Fruit fly (Drosophila melanogaster): ENCODE results near the gene swa.

Gene swa

DNA sequence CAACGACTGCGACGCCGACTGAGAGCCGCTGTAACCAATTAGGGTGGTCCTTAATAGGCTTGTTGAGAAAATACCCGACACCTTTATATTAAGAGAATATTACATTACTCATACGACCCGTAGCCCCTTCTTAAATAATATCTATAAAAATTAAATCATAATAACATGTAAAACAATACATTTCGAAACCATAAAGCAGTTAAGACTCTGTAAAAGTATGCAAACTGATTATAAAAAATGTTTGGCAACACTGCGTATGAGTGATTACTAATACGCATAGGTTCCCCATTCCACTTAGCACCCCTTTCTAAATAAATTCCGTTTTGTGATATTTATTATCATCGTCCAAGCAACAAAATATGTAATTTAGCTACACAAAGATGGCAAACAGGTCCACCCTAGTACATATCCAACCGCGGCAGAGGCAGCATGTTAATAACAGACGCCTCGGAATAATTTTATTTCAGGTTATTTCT lies 24.9 kb downstream of the swa start (continued):
- peak; percentile 85 for TF ChIP-seq Sox102F (GFP tag; optimal IDR thresholded peaks at IDR 0.05)
- TF ChIP-seq CG11294 (GFP tag; IDR thresholded peaks at IDR 0.05): peak; percentile 60
- TF ChIP-seq CG7368 (GFP tag; optimal IDR thresholded peaks at IDR 0.05): peak; percentile 73
- peak; percentile 84 for TF ChIP-seq CG3032 (tag; optimal IDR thresholded peaks at IDR 0.05)
- peak; percentile 90 for TF ChIP-seq CG34406 (GFP tag; optimal IDR thresholded peaks at IDR 0.05)
- peak; percentile 81 for TF ChIP-seq net (GFP tag; optimal IDR thresholded peaks at IDR 0.05)
- TF ChIP-seq Ets96B (tag; optimal IDR thresholded peaks at IDR 0.05): peak; percentile 82
- peak; percentile 73 for TF ChIP-seq Hr4 (GFP tag; optimal IDR thresholded peaks at IDR 0.05)
- TF ChIP-seq CG3919 (GFP tag; optimal IDR thresholded peaks at IDR 0.05): peak; percentile 85
- peak; percentile 87 for TF ChIP-seq CG8119 (GFP tag; IDR thresholded peaks at IDR 0.05)
- TF ChIP-seq CG11762 (GFP tag; optimal IDR thresholded peaks at IDR 0.05; ENCODE audit: insufficient read depth): peak; percentile 74
- peak; percentile 85 for TF ChIP-seq acj6 (GFP tag; optimal IDR thresholded peaks at IDR 0.05)
- TF ChIP-seq CG8319 (GFP tag; optimal IDR thresholded peaks at IDR 0.05): peak; percentile 68
- TF ChIP-seq vri (GFP tag; optimal IDR thresholded peaks at IDR 0.05): peak; percentile 51
- peak; percentile 66 to 86 for TF ChIP-seq salr (GFP tag; optimal IDR thresholded peaks at IDR 0.05)
- TF ChIP-seq dac (GFP tag; optimal IDR thresholded peaks at IDR 0.05): peak; percentile 89
- peak; percentile 82 for TF ChIP-seq CG6854 (GFP tag; optimal IDR thresholded peaks at IDR 0.05)
- peak; percentile 73 for TF ChIP-seq Hr39 (GFP tag; optimal IDR thresholded peaks at IDR 0.05)
- peak; percentile 79 for TF ChIP-seq dsx (GFP tag; optimal IDR thresholded peaks at IDR 0.05; ENCODE audit: poor library complexity, severe bottlenecking)
- TF ChIP-seq ss (GFP tag; optimal IDR thresholded peaks at IDR 0.05): peak; percentile 81 to 90

DNA sequence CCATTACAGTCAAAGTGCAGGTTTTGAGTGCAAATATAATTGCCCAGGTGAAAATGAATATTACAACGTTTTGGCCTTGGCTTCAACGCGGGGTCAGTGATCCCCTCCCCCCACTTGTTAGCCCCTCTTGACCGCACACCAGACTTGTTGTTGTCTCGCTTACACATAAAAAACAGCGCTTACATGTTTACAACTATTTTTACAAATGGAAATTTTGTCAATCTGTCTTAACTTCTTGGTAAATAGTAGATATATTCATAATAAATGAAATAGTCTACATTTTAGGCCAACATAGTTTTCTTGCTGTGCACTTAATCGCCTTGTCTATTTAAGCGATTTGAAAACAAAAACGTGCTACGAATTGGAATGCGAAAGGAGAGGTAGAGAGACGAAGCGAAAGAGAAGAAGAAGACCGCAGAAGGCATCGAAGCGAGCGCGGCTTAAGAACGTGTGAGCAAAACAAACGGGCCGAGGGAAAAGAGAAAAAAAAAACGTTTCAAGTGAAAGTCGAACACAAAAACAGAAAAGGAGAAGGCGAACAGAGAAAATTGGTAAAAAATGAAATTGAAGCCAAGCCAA lies 25.4 kb downstream of the swa start:
- TF ChIP-seq cyc (GFP tag; optimal IDR thresholded peaks at IDR 0.05) (no peak), Lpt (GFP tag; optimal IDR thresholded peaks at IDR 0.05) (peak; percentile 63), net (GFP tag; optimal IDR thresholded peaks at IDR 0.05) (peak; percentile 19), salr (GFP tag; optimal IDR thresholded peaks at IDR 0.05) (peak in 1 of 2 experiments; percentile 76), CG6276 (GFP tag; optimal IDR thresholded peaks at IDR 0.05) (peak; percentile 3), CG6854 (GFP tag; optimal IDR thresholded peaks at IDR 0.05) (no peak), fd85E (GFP tag; optimal IDR thresholded peaks at IDR 0.05) (no peak), Gug (GFP tag; IDR thresholded peaks at IDR 0.05) (peak; percentile 73), CG31627 (GFP tag; optimal IDR thresholded peaks at IDR 0.05) (no peak), Hr4 (GFP tag; optimal IDR thresholded peaks at IDR 0.05) (peak; percentile 66), Hr38 (GFP tag; optimal IDR thresholded peaks at IDR 0.05) (no peak), CG8632 (GFP tag; optimal IDR thresholded peaks at IDR 0.05) (peak; percentile 14), Hr39 (GFP tag; optimal IDR thresholded peaks at IDR 0.05) (no peak), Sox15 (GFP tag; optimal IDR thresholded peaks at IDR 0.05) (no peak), CG10631 (GFP tag; optimal IDR thresholded peaks at IDR 0.05) (peak; percentile 50), OdsH (GFP tag; optimal IDR thresholded peaks at IDR 0.05) (peak; percentile 45), vri (GFP tag; optimal IDR thresholded peaks at IDR 0.05) (no peak), fkh (GFP tag; optimal IDR thresholded peaks at IDR 0.05) (no peak), CG32006 (GFP tag; optimal IDR thresholded peaks at IDR 0.05) (peak; percentile 69), CG6163 (GFP tag; IDR thresholded peaks at IDR 0.05) (peak; percentile 86), topi (GFP tag; optimal IDR thresholded peaks at IDR 0.05) (peak; percentile 2), eg (GFP tag; IDR thresholded peaks at IDR 0.05) (peak; percentile 83), CG8319 (GFP tag; optimal IDR thresholded peaks at IDR 0.05) (no peak), Eip93F (GFP tag; optimal IDR thresholded peaks at IDR 0.05) (no peak), CG10669 (GFP tag; optimal IDR thresholded peaks at IDR 0.05) (peak; percentile 82), svp (GFP tag) (peak; percentile 82), acj6 (GFP tag; optimal IDR thresholded peaks at IDR 0.05) (peak; percentile 48), CG16779 (tag; optimal IDR thresholded peaks at IDR 0.05) (no peak), CG4318 (GFP tag; optimal IDR thresholded peaks at IDR 0.05) (peak; percentile 42), Eip75B (GFP tag; optimal IDR thresholded peaks at IDR 0.05) (peak; percentile 52), CG34406 (GFP tag; optimal IDR thresholded peaks at IDR 0.05) (peak; percentile 8), CG8119 (GFP tag; IDR thresholded peaks at IDR 0.05) (peak; percentile 69; the same call in 2 of the 3 replicates), ss (GFP tag; optimal IDR thresholded peaks at IDR 0.05) (peak; percentile 26 to 53), CG15336 (GFP tag; IDR thresholded peaks at IDR 0.05) (peak; percentile 80), CG6808 (GFP tag; optimal IDR thresholded peaks at IDR 0.05) (peak; percentile 31), Blimp-1 (GFP tag; optimal IDR thresholded peaks at IDR 0.05) (peak; percentile 81), dsx (GFP tag; optimal IDR thresholded peaks at IDR 0.05; ENCODE audit: poor library complexity, severe bottlenecking) (peak; percentile 81), pdm3 (GFP tag; optimal IDR thresholded peaks at IDR 0.05) (peak; percentile 59), CG11902 (GFP tag; optimal IDR thresholded peaks at IDR 0.05) (no peak), CG7368 (GFP tag; optimal IDR thresholded peaks at IDR 0.05) (peak; percentile 49)

All from whole organism, prepupa.